Worm (Caenorhabditis elegans) whole organism, L4 larva: Measurements from ENCODE around the gene F01G10.5.

Experiments used
- R02D3.7 ChIP-seq: fragments of 150-350 bp; sonication (generic microtip); optimal IDR thresholded peaks from 3 replicates; lab custom pipeline; 2014; ENCODE audit warnings: missing biosample characterization, missing genetic modification characterization
- T26A8.4 ChIP-seq: fragments of 200-800 bp; sonication (Bioruptor generic); IDR thresholded peaks from 2 replicates; pipeline ENCODE4 v1.3.6; 2022; ENCODE audit warnings: missing genetic modification characterization, missing compliant biosample characterization
- Y48G9A.11 ChIP-seq: fragments of 200-800 bp; sonication (Bioruptor generic); IDR thresholded peaks from 2 replicates; pipeline ENCODE4 v1.3.6; 2022; ENCODE audit warnings: missing genetic modification reagents, missing genetic modification characterization, missing compliant biosample characterization
- Y75B8A.6 ChIP-seq: fragments of 200-800 bp; sonication (Bioruptor generic); IDR thresholded peaks from 2 replicates; pipeline ENCODE4 v1.3.6; 2022; ENCODE audit warnings: missing genetic modification reagents, missing genetic modification characterization, missing compliant biosample characterization
- ZK546.5 ChIP-seq, 2 experiments: sonication (generic microtip); optimal IDR thresholded peaks; 2 replicates each; lab custom pipeline; 2017; ENCODE audit warnings: missing biosample characterization in 2 of 2, missing genetic modification characterization in 2 of 2
- aha-1 ChIP-seq: fragments of 150-350 bp; peaks from one replicate; lab custom pipeline; 2014; ENCODE audit warnings: missing biosample characterization, missing genetic modification characterization
- ama-1 ChIP-seq: fragments of 150-350 bp; optimal IDR thresholded peaks from 2 replicates; lab custom pipeline; 2014; ENCODE audit warnings: inconsistent platforms, mixed read lengths
- arid-1 ChIP-seq: fragments of 200-800 bp; sonication (Bioruptor generic); conservative IDR thresholded peaks from 2 replicates; pipeline ENCODE4 v1.3.6; 2022; ENCODE audit warnings: missing genetic modification reagents, missing genetic modification characterization, missing compliant biosample characterization
- ceh-32 ChIP-seq: sonication (generic microtip); optimal IDR thresholded peaks from 2 replicates; lab custom pipeline; 2016; ENCODE audit warnings: mild to moderate bottlenecking, missing genetic modification characterization, missing compliant biosample characterization; ENCODE audit not compliant: poor library complexity
- ceh-62 ChIP-seq: sonication (generic microtip); optimal IDR thresholded peaks from 2 replicates; lab custom pipeline; 2017; ENCODE audit warnings: missing biosample characterization, missing genetic modification characterization
- ceh-82 ChIP-seq: sonication (generic microtip); optimal IDR thresholded peaks from 2 replicates; lab custom pipeline; 2017; ENCODE audit warnings: missing biosample characterization, missing genetic modification characterization
- cey-2 ChIP-seq: sonication (generic microtip); optimal IDR thresholded peaks from 3 replicates; lab custom pipeline; 2017; ENCODE audit warnings: missing genetic modification characterization, mild to moderate bottlenecking, missing compliant biosample characterization, antibody characterized with exemption, borderline replicate concordance; ENCODE audit not compliant: insufficient read depth
- daf-12 ChIP-seq: fragments of 150-350 bp; optimal IDR thresholded peaks from 2 replicates; lab custom pipeline; 2014; ENCODE audit warnings: missing biosample characterization, missing genetic modification reagents, missing genetic modification characterization
- daf-16 ChIP-seq, 3 experiments: sonication (generic microtip); optimal IDR thresholded peaks; 2 replicates each; lab custom pipeline; 2016 to 2017; ENCODE audit warnings: missing genetic modification characterization in 3 of 3, missing genetic modification reagents in 3 of 3, mild to moderate bottlenecking in 2 of 3, missing compliant biosample characterization in 2 of 3, missing biosample characterization in 1 of 3, moderate library complexity in 1 of 3
- dmd-6 ChIP-seq: fragments of 200-800 bp; sonication (Bioruptor generic); IDR thresholded peaks from 2 replicates; pipeline ENCODE4 v1.3.6; 2022; ENCODE audit warnings: missing genetic modification reagents, missing genetic modification characterization, missing compliant biosample characterization
- dpl-1 ChIP-seq: fragments of 150-350 bp; optimal IDR thresholded peaks from 2 replicates; lab custom pipeline; 2014; ENCODE audit warnings: missing biosample characterization, missing genetic modification reagents, missing genetic modification characterization
- duxl-1 ChIP-seq: sonication (generic microtip); optimal IDR thresholded peaks from 2 replicates; lab custom pipeline; 2016; ENCODE audit warnings: mild to moderate bottlenecking, missing genetic modification characterization, moderate library complexity, missing compliant biosample characterization; ENCODE audit not compliant: poor library complexity
- hlh-11 ChIP-seq: fragments of 200-800 bp; sonication (Bioruptor generic); optimal IDR thresholded peaks from 2 replicates; lab custom pipeline; 2018; ENCODE audit warnings: mild to moderate bottlenecking, missing genetic modification characterization, missing compliant biosample characterization
- hlh-30 ChIP-seq: sonication (generic microtip); optimal IDR thresholded peaks from 2 replicates; lab custom pipeline; 2017; ENCODE audit warnings: antibody characterized with exemption, mild to moderate bottlenecking, missing genetic modification characterization, missing compliant biosample characterization; ENCODE audit not compliant: insufficient read depth
- lin-38 ChIP-seq: fragments of 200-800 bp; sonication (Bioruptor generic); IDR thresholded peaks from 2 replicates; pipeline ENCODE4 v1.3.6; 2022; ENCODE audit warnings: missing genetic modification reagents, missing genetic modification characterization, missing compliant biosample characterization
- lin-39 ChIP-seq: fragments of 150-350 bp; optimal IDR thresholded peaks from 2 replicates; lab custom pipeline; 2014; ENCODE audit warnings: missing biosample characterization, missing genetic modification reagents, missing genetic modification characterization
- lir-3 ChIP-seq: sonication (generic microtip); optimal IDR thresholded peaks from 2 replicates; lab custom pipeline; 2016; ENCODE audit warnings: mild to moderate bottlenecking, missing genetic modification characterization, missing compliant biosample characterization
- madf-5 ChIP-seq, 2 experiments: fragments of 200-800 bp; sonication (Bioruptor generic); IDR thresholded peaks; 2 replicates each; pipeline ENCODE4 v1.3.6; 2022; ENCODE audit warnings: missing compliant biosample characterization in 2 of 2, missing genetic modification characterization in 2 of 2
- mxl-2 ChIP-seq: fragments of 200-800 bp; sonication (Bioruptor generic); conservative IDR thresholded peaks from 2 replicates; pipeline ENCODE4 v1.3.6; 2022; ENCODE audit warnings: missing genetic modification reagents, missing genetic modification characterization, missing compliant biosample characterization
- nhr-10 ChIP-seq: fragments of 150-350 bp; optimal IDR thresholded peaks from 2 replicates; lab custom pipeline; 2014; ENCODE audit warnings: missing biosample characterization, missing genetic modification characterization
- nhr-102 ChIP-seq: sonication (generic microtip); optimal IDR thresholded peaks from 2 replicates; lab custom pipeline; 2016; ENCODE audit warnings: mild to moderate bottlenecking, missing genetic modification characterization, moderate library complexity, missing compliant biosample characterization
- nhr-111 ChIP-seq: fragments of 200-800 bp; sonication (Bioruptor generic); optimal IDR thresholded peaks from 2 replicates; lab custom pipeline; 2018; ENCODE audit warnings: mild to moderate bottlenecking, missing genetic modification characterization, missing compliant biosample characterization
- nhr-28 ChIP-seq: fragments of 150-350 bp; optimal IDR thresholded peaks from 2 replicates; lab custom pipeline; 2014; ENCODE audit warnings: missing biosample characterization, missing genetic modification characterization
- nhr-6 ChIP-seq: fragments of 150-350 bp; optimal IDR thresholded peaks from 2 replicates; lab custom pipeline; 2014; ENCODE audit warnings: missing biosample characterization, missing genetic modification characterization
- nhr-76 ChIP-seq: fragments of 150-350 bp; optimal IDR thresholded peaks from 2 replicates; lab custom pipeline; 2014; ENCODE audit warnings: missing biosample characterization, missing genetic modification characterization
- pha-4 ChIP-seq, 2 experiments: fragments of 150-350 bp in 1 of 2; fragments of 200-800 bp in 1 of 2; sonication (Bioruptor generic) in 1 of 2; IDR thresholded peaks in 1 of 2; optimal IDR thresholded peaks in 1 of 2; 2 replicates each; pipeline versions ENCODE4 v1.3.6 to Lab custom; 2014 to 2022; ENCODE audit warnings: missing genetic modification characterization in 2 of 2, missing genetic modification reagents in 2 of 2, missing biosample characterization in 1 of 2, missing compliant biosample characterization in 1 of 2
- pqm-1 ChIP-seq: sonication (generic microtip); optimal IDR thresholded peaks from 2 replicates; lab custom pipeline; 2017; ENCODE audit warnings: missing biosample characterization, missing genetic modification characterization
- sdz-12 ChIP-seq: fragments of 200-800 bp; sonication (Bioruptor generic); optimal IDR thresholded peaks from 2 replicates; lab custom pipeline; 2018; ENCODE audit warnings: mild to moderate bottlenecking, missing genetic modification characterization, missing compliant biosample characterization
- set-16 ChIP-seq: fragments of 200-800 bp; sonication (Bioruptor generic); IDR thresholded peaks from 2 replicates; pipeline ENCODE4 v1.3.6; 2022; ENCODE audit warnings: missing genetic modification reagents, missing genetic modification characterization, missing compliant biosample characterization
- snpc-4 ChIP-seq: fragments of 150-350 bp; optimal IDR thresholded peaks from 2 replicates; lab custom pipeline; 2014; ENCODE audit warnings: missing biosample characterization, missing genetic modification characterization
- spr-1 ChIP-seq: sonication (generic microtip); optimal IDR thresholded peaks from 2 replicates; lab custom pipeline; 2016; ENCODE audit warnings: mild to moderate bottlenecking, missing genetic modification characterization, missing compliant biosample characterization
- vab-7 ChIP-seq: fragments of 200-800 bp; sonication (Bioruptor generic); IDR thresholded peaks from 2 replicates; pipeline ENCODE4 v1.3.6; 2022; ENCODE audit warnings: missing genetic modification reagents, missing genetic modification characterization, missing compliant biosample characterization
- zag-1 ChIP-seq: fragments of 150-350 bp; optimal IDR thresholded peaks from 2 replicates; lab custom pipeline; 2014; ENCODE audit warnings: missing biosample characterization, missing genetic modification characterization
- zfp-2 ChIP-seq: sonication (generic microtip); optimal IDR thresholded peaks from 2 replicates; lab custom pipeline; 2016; ENCODE audit warnings: mild to moderate bottlenecking, missing genetic modification characterization, missing compliant biosample characterization
- zfp-3 ChIP-seq: fragments of 200-800 bp; sonication (Bioruptor generic); conservative IDR thresholded peaks from 2 replicates; pipeline ENCODE4 v1.3.6; 2022; ENCODE audit warnings: missing genetic modification reagents, missing genetic modification characterization, missing compliant biosample characterization
- zip-2 ChIP-seq: fragments of 150-350 bp; optimal IDR thresholded peaks from 2 replicates; lab custom pipeline; 2014; ENCODE audit warnings: missing biosample characterization, missing genetic modification characterization
- ztf-11 ChIP-seq: fragments of 150-350 bp; optimal IDR thresholded peaks from 2 replicates; lab custom pipeline; 2014; ENCODE audit warnings: missing biosample characterization, missing genetic modification characterization

The F01G10.5 gene

ce11 chrIV:10235279-10235829, 4.5 kb upstream of the F01G10.5 start, which contains the start of gene ech-9:
ech-9 (minus strand) TSS chrIV:10235329.
- TF ChIP-seq zfp-3 (GFP tag; lab: Robert Waterston, UW) (no peak), pqm-1 (tag; lab: Kevin White, UChicago) (peak; percentile 30), cey-2 (tag; lab: Kevin White, UChicago) (no peak), daf-12 (tag; lab: Kevin White, UChicago) (no peak), ceh-32 (tag; lab: Kevin White, UChicago) (no peak), nhr-10 (tag; lab: Kevin White, UChicago) (no peak), snpc-4 (tag; lab: Kevin White, UChicago) (no peak), duxl-1 (no peak), nhr-28 (tag; lab: Kevin White, UChicago) (peak; percentile 13), ama-1 (lab: Kevin White, UChicago) (no peak), madf-5 (GFP tag; IDR thresholded peaks at IDR 0.05; lab: Robert Waterston, UW) (no peak), zip-2 (no peak), ZK546.5 (tag; optimal IDR thresholded peaks at IDR 0.05; lab: Kevin White, UChicago) (no peak), lir-3 (tag; lab: Kevin White, UChicago) (no peak), nhr-111 (GFP tag; lab: Kevin White, UChicago) (no peak), lin-39 (tag; lab: Kevin White, UChicago) (no peak), daf-16 (GFP tag; optimal IDR thresholded peaks at IDR 0.05; lab: Kevin White, UChicago) (no peak), daf-16 (tag; optimal IDR thresholded peaks at IDR 0.05; lab: Kevin White, UChicago) (peak; percentile 54), nhr-76 (tag; lab: Kevin White, UChicago) (no peak), spr-1 (tag; lab: Kevin White, UChicago) (no peak), sdz-12 (GFP tag; lab: Kevin White, UChicago) (no peak), nhr-6 (tag; lab: Kevin White, UChicago) (no peak), zfp-2 (tag; lab: Kevin White, UChicago) (no peak), R02D3.7 (tag; lab: Kevin White, UChicago) (no peak), hlh-30 (tag; lab: Kevin White, UChicago) (no peak), lin-38 (GFP tag; lab: Robert Waterston, UW) (no peak), ceh-82 (tag; lab: Kevin White, UChicago) (no peak), aha-1 (no peak), hlh-11 (tag; lab: Kevin White, UChicago) (peak; percentile 2), mxl-2 (GFP tag; lab: Robert Waterston, UW) (no peak), arid-1 (GFP tag; lab: Robert Waterston, UW) (no peak), dpl-1 (GFP tag; lab: Kevin White, UChicago) (no peak), pha-4 (GFP tag; IDR thresholded peaks at IDR 0.05; lab: Robert Waterston, UW) (no peak), pha-4 (tag; optimal IDR thresholded peaks at IDR 0.05; lab: Kevin White, UChicago) (no peak), ceh-62 (tag; lab: Kevin White, UChicago) (no peak), Y48G9A.11 (no peak), Y75B8A.6 (GFP tag; lab: Robert Waterston, UW) (0 out of 2 replicates have a peak, but pooled peaks have one; percentile 21)

ce11 chrIV:10232456-10232855, 1.6 kb upstream of the F01G10.5 start, which contains the start of gene F01G10.4:
F01G10.4 (minus strand) TSS chrIV:10232556.
- no peak for TF ChIP-seq zag-1 (tag; lab: Kevin White, UChicago)
- TF ChIP-seq nhr-102 (tag; lab: Kevin White, UChicago) = no peak
- no peak for TF ChIP-seq dmd-6 (GFP tag; lab: Robert Waterston, UW)
- TF ChIP-seq vab-7 (GFP tag; lab: Robert Waterston, UW) = no peak
- no peak for TF ChIP-seq set-16
- no peak for TF ChIP-seq sdz-12 (GFP tag; lab: Kevin White, UChicago)
- TF ChIP-seq ztf-11 (tag; lab: Kevin White, UChicago) = no peak
- no peak for TF ChIP-seq T26A8.4 (GFP tag; lab: Robert Waterston, UW)
